Fruit fly (Drosophila melanogaster): Measurements from ENCODE around the gene CG10864.

CG10864 gene

dm6 chr3R:18393436-18393835 is 18.0 kb downstream of the CG10864 start (continued):
- TF ChIP-seq TFAM (GFP tag; optimal IDR thresholded peaks at IDR 0.05) (no peak), CG16863 (GFP tag; optimal IDR thresholded peaks at IDR 0.05) (no peak), ewg (GFP tag; optimal IDR thresholded peaks at IDR 0.05) (no peak), bigmax (GFP tag; optimal IDR thresholded peaks at IDR 0.05) (no peak), CG13894 (tag; optimal IDR thresholded peaks at IDR 0.05) (no peak), CG17328 (GFP tag; IDR thresholded peaks at IDR 0.05) (peak; percentile 31; the same call in 1 of the 2 replicates), CG14965 (GFP tag; optimal IDR thresholded peaks at IDR 0.05; ENCODE audit: borderline replicate concordance) (no peak), ERR (GFP tag; optimal IDR thresholded peaks at IDR 0.05) (no peak), Hr78 (GFP tag; optimal IDR thresholded peaks at IDR 0.05) (no peak), zfh1 (GFP tag; IDR thresholded peaks at IDR 0.05) (no peak; the same call in 2 of the 3 replicates), CG7745 (tag; optimal IDR thresholded peaks at IDR 0.05) (no peak), Oaz (GFP tag; IDR thresholded peaks at IDR 0.05) (no peak), gt (GFP tag; IDR thresholded peaks at IDR 0.05) (no peak), CG1529 (GFP tag; optimal IDR thresholded peaks at IDR 0.05) (no peak), ase (GFP tag; IDR thresholded peaks at IDR 0.05) (no peak), CG7556 (GFP tag; optimal IDR thresholded peaks at IDR 0.05) (no peak), gcm (GFP tag; optimal IDR thresholded peaks at IDR 0.05) (no peak), Hr3 (GFP tag; optimal IDR thresholded peaks at IDR 0.05) (peak; percentile 24), CG6813 (GFP tag; optimal IDR thresholded peaks at IDR 0.05) (no peak), Nf-YB (GFP tag; optimal IDR thresholded peaks at IDR 0.05) (peak; percentile 12), pho (GFP tag; optimal IDR thresholded peaks at IDR 0.05) (no peak), CG4360 (GFP tag; IDR thresholded peaks at IDR 0.05) (no peak), Asciz (GFP tag; optimal IDR thresholded peaks at IDR 0.05) (no peak), prd (optimal IDR thresholded peaks at IDR 0.05) (no peak), prd (GFP tag; IDR thresholded peaks at IDR 0.05) (peak; percentile 65), pfk (GFP tag; optimal IDR thresholded peaks at IDR 0.05) (no peak), CG9609 (GFP tag; optimal IDR thresholded peaks at IDR 0.05) (no peak), CG15601 (tag; optimal IDR thresholded peaks at IDR 0.05) (no peak), CG11696 (GFP tag; IDR thresholded peaks at IDR 0.05) (no peak), CG10654 (GFP tag; optimal IDR thresholded peaks at IDR 0.05) (no peak), CG4707 (GFP tag; optimal IDR thresholded peaks at IDR 0.05) (no peak), trh (GFP tag; optimal IDR thresholded peaks at IDR 0.05) (no peak), CG6254 (GFP tag; optimal IDR thresholded peaks at IDR 0.05) (no peak), lilli (GFP tag; optimal IDR thresholded peaks at IDR 0.05) (peak; percentile 49), CG5953 (GFP tag; IDR thresholded peaks at IDR 0.05) (no peak), inv (GFP tag; IDR thresholded peaks at IDR 0.05; ENCODE audit: partially characterized antibody) (no peak), fd102C (GFP tag; optimal IDR thresholded peaks at IDR 0.05) (no peak), exex (tag; optimal IDR thresholded peaks at IDR 0.05) (no peak), Scr (GFP tag; IDR thresholded peaks at IDR 0.05; ENCODE audit: partially characterized antibody) (no peak), ATbp (GFP tag; optimal IDR thresholded peaks at IDR 0.05) (peak; percentile 19), shn (GFP tag; optimal IDR thresholded peaks at IDR 0.05) (no peak), bbx (GFP tag; IDR thresholded peaks at IDR 0.05; ENCODE audit: partially characterized antibody) (no peak), sens (GFP tag) (peak; percentile 33), kay (GFP tag; optimal IDR thresholded peaks at IDR 0.05) (no peak), CG11723 (GFP tag; optimal IDR thresholded peaks at IDR 0.05) (no peak), sna (GFP tag; IDR thresholded peaks at IDR 0.05; ENCODE audit: partially characterized antibody) (no peak), ttk (GFP tag; IDR thresholded peaks at IDR 0.05) (no peak), ab (GFP tag; optimal IDR thresholded peaks at IDR 0.05) (no peak), ara (GFP tag; IDR thresholded peaks at IDR 0.05) (peak; percentile 14; the same call in 1 of the 2 replicates), CG7271 (tag; optimal IDR thresholded peaks at IDR 0.05) (no peak), CG11398 (GFP tag; optimal IDR thresholded peaks at IDR 0.05) (no peak)

Measured in whole organism, embryonic.